Worm (Caenorhabditis elegans) whole organism, L4/young adult: ENCODE measurements around the gene fbxa-127.

Experiments used
- W03F9.2 ChIP-seq: fragments of 150-350 bp; optimal IDR thresholded peaks from 2 replicates; lab custom pipeline; 2014; ENCODE audit warnings: missing biosample characterization, missing genetic modification characterization
- dao-5 ChIP-seq: sonication (generic microtip); optimal IDR thresholded peaks from 2 replicates; lab custom pipeline; 2016; ENCODE audit warnings: missing genotype, missing genetic modification characterization, moderate library complexity, missing compliant biosample characterization
- him-1 ChIP-seq: sonication (generic microtip); optimal IDR thresholded peaks from 2 replicates; lab custom pipeline; 2016; ENCODE audit warnings: missing genotype, missing genetic modification reagents, missing genetic modification characterization, missing compliant biosample characterization

DNA sequence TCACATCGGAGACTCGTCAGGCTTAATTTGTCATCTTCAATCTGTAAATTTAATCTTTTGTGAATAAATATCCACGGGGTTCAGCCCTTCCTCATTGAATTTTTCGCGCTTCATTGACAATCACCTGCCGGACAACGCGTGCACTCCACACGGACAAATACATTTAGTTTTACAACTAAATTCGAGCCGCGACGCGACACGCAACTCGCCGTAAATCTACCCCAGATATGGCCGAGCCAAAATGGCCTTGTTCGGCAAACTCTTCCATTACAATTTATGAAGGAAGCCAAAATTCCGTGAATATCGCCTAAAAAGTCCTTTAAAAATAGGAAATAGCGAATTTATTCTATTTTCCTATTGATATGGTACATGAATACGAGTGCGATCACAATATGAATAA, 16.3 kb downstream of the fbxa-127 start:
- no peak for TF ChIP-seq W03F9.2 (tag; lab: Kevin White, UChicago)
- no peak for TF ChIP-seq him-1 (tag; lab: Kevin White, UChicago)
- no peak for TF ChIP-seq dao-5 (tag; lab: Kevin White, UChicago)
